Fruit fly (Drosophila melanogaster) whole organism: ENCODE measurements around the gene Stt3A.

ENCODE experiments used
- Dll ChIP-seq: fragments of >200 bp; optimal IDR thresholded peaks from 2 replicates; lab custom pipeline; 2017
- pan ChIP-seq: fragments of >200 bp; optimal IDR thresholded peaks from 2 replicates; lab custom pipeline; 2017
- psq ChIP-seq: fragments of >200 bp; optimal IDR thresholded peaks from 2 replicates; lab custom pipeline; 2017
- usp ChIP-seq: fragments of >200 bp; optimal IDR thresholded peaks from 2 replicates; lab custom pipeline; 2017; ENCODE audit warnings: missing biosample characterization, missing genetic modification characterization, mixed read lengths

dm6 chrX:21027929-21028575 is 25.7 kb downstream of the Stt3A start, which contains the start of gene CG1532:
- TF ChIP-seq pan (lab: Kevin White, UChicago) (no peak), psq (no peak), Dll (lab: Kevin White, UChicago) (no peak), usp (GFP tag; lab: Kevin White, UChicago) (no peak)
